Worm (Caenorhabditis elegans): ENCODE results near the gene nhr-155.

DNA sequence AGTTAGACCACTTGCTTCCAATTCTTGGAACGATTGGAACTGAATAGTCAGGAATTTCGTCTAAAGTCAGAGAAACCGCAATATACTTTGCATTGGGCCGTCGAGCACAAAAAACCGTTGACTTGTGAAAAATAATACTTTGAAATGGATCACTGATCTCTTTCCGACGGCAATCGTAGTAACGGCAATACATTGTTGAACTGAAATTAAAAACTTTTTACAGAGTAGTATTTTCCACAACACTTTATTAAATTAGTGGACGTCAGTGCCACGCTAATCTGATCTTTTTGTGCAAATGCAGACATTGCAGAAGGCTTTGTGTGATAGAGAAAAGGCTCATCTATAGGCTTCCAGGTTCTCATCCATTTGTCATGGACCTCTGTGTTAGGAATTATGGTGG, 13.1 kb downstream of the nhr-155 start:
- TF ChIP-seq ceh-2 (tag; optimal IDR thresholded peaks at IDR 0.05) = no peak
- no peak for TF ChIP-seq ceh-24 (tag; optimal IDR thresholded peaks at IDR 0.05)
- TF ChIP-seq elt-4 (tag; optimal IDR thresholded peaks at IDR 0.05) = no peak
- TF ChIP-seq tbx-2 (tag; optimal IDR thresholded peaks at IDR 0.05) = no peak
- TF ChIP-seq sox-4 (tag; optimal IDR thresholded peaks at IDR 0.05) = no peak
- no peak for TF ChIP-seq ama-1 (optimal IDR thresholded peaks at IDR 0.05)
- no peak for TF ChIP-seq zip-5 (tag; optimal IDR thresholded peaks at IDR 0.05)
- TF ChIP-seq hlh-6 (tag; optimal IDR thresholded peaks at IDR 0.05) = no peak
- no peak for TF ChIP-seq C38D4.7 (GFP tag; optimal IDR thresholded peaks at IDR 0.05)
- no peak for TF ChIP-seq dmd-4 (tag; optimal IDR thresholded peaks at IDR 0.05; ENCODE audit: borderline replicate concordance)
- TF ChIP-seq ceh-9 (tag; optimal IDR thresholded peaks at IDR 0.05) = no peak
- no peak for TF ChIP-seq lin-11 (tag; optimal IDR thresholded peaks at IDR 0.05)
- no peak for TF ChIP-seq pqm-1 (tag; optimal IDR thresholded peaks at IDR 0.05)
- no peak for TF ChIP-seq T23F11.4 (GFP tag; optimal IDR thresholded peaks at IDR 0.05)

Data from whole organism, late embryonic.